Fruit fly (Drosophila melanogaster) whole organism, embryonic: Measurements from ENCODE around the gene CG14691.

Experiments used
- Abd-B ChIP-seq: fragments of 200-800 bp; sonication (Bioruptor generic); optimal IDR thresholded peaks from 2 replicates; lab custom pipeline; 2018; ENCODE audit warnings: missing biosample characterization, mild to moderate bottlenecking, missing genetic modification characterization, moderate library complexity
- Adf1 ChIP-seq: fragments of 200-800 bp; sonication (Bioruptor generic); IDR thresholded peaks from 2 replicates; pipeline ENCODE4 v1.3.6; 2022; ENCODE audit warnings: missing biosample characterization, missing genetic modification characterization
- Aef1 ChIP-seq: fragments of 200-800 bp; sonication (Bioruptor generic); IDR thresholded peaks from 3 replicates; pipeline ENCODE4 v1.3.6; 2022; ENCODE audit warnings: missing biosample characterization, missing genetic modification characterization
- CG10654 ChIP-seq: fragments of 200-800 bp; sonication (Bioruptor generic); optimal IDR thresholded peaks from 2 replicates; lab custom pipeline; 2016; ENCODE audit warnings: missing biosample characterization, missing genetic modification characterization
- CG11093 ChIP-seq: fragments of 200-800 bp; sonication (Bioruptor generic); IDR thresholded peaks from 3 replicates; pipeline ENCODE4 v1.3.6; 2022; ENCODE audit warnings: missing biosample characterization, missing genetic modification characterization
- CG12071 ChIP-seq: fragments of 200-800 bp; sonication (Bioruptor generic); optimal IDR thresholded peaks from 3 replicates; lab custom pipeline; 2018; ENCODE audit warnings: missing biosample characterization, mild to moderate bottlenecking, missing genetic modification characterization
- CG12236 ChIP-seq: fragments of 200-800 bp; sonication (Bioruptor generic); optimal IDR thresholded peaks from 2 replicates; lab custom pipeline; 2016; ENCODE audit warnings: missing biosample characterization, missing genetic modification characterization
- CG13123 ChIP-seq: fragments of 200-800 bp; sonication (Bioruptor generic); optimal IDR thresholded peaks from 2 replicates; lab custom pipeline; 2016; ENCODE audit warnings: missing biosample characterization, missing genetic modification characterization
- CG16779 ChIP-seq: fragments of 200-800 bp; sonication (Bioruptor generic); IDR thresholded peaks from 2 replicates; pipeline ENCODE4 v1.3.6; 2022; ENCODE audit warnings: missing biosample characterization, missing genetic modification characterization
- CG17359 ChIP-seq: fragments of 200-800 bp; sonication (Bioruptor generic); optimal IDR thresholded peaks from 3 replicates; lab custom pipeline; 2018; ENCODE audit warnings: missing biosample characterization, mild to moderate bottlenecking, missing genetic modification characterization, moderate library complexity
- CG17912 ChIP-seq: fragments of 200-800 bp; sonication (Bioruptor generic); optimal IDR thresholded peaks from 2 replicates; lab custom pipeline; 2018; ENCODE audit warnings: missing biosample characterization, mild to moderate bottlenecking, missing genetic modification characterization
- CG2116 ChIP-seq: fragments of 200-800 bp; sonication (Bioruptor generic); optimal IDR thresholded peaks from 3 replicates; lab custom pipeline; 2018; ENCODE audit warnings: missing biosample characterization, mild to moderate bottlenecking, missing genetic modification characterization
- CG2129 ChIP-seq: fragments of 200-800 bp; sonication (Bioruptor generic); IDR thresholded peaks from 2 replicates; pipeline ENCODE4 v1.3.6; 2022; ENCODE audit warnings: missing biosample characterization, missing genetic modification characterization; ENCODE audit not compliant: partially characterized antibody
- CG3847 ChIP-seq: fragments of 200-800 bp; sonication (Bioruptor generic); IDR thresholded peaks from 2 replicates; pipeline ENCODE4 v1.3.6; 2022; ENCODE audit warnings: missing biosample characterization, missing genetic modification characterization
- CG42726 ChIP-seq: fragments of 200-800 bp; sonication (Bioruptor generic); IDR thresholded peaks from 2 replicates; pipeline ENCODE4 v1.3.6; 2022; ENCODE audit warnings: missing biosample characterization, missing genetic modification characterization; ENCODE audit not compliant: partially characterized antibody
- CG6813 ChIP-seq: fragments of 200-800 bp; sonication (Bioruptor generic); optimal IDR thresholded peaks from 2 replicates; lab custom pipeline; 2017; ENCODE audit warnings: missing biosample characterization, missing genetic modification characterization, mild to moderate bottlenecking, moderate library complexity, missing genetic modification reagents
- CG7928 ChIP-seq: fragments of 200-800 bp; sonication (Bioruptor generic); optimal IDR thresholded peaks from 2 replicates; lab custom pipeline; 2017; ENCODE audit warnings: missing biosample characterization, mild to moderate bottlenecking, missing genetic modification characterization
- CG8765 ChIP-seq: fragments of 200-800 bp; sonication (Bioruptor generic); IDR thresholded peaks from 2 replicates; pipeline ENCODE4 v1.3.6; 2022; ENCODE audit warnings: missing biosample characterization, missing genetic modification characterization
- CG9437 ChIP-seq: fragments of 200-800 bp; sonication (Bioruptor generic); optimal IDR thresholded peaks from 2 replicates; lab custom pipeline; 2018; ENCODE audit warnings: missing biosample characterization, mild to moderate bottlenecking, missing genetic modification characterization
- D19A ChIP-seq: fragments of 200-800 bp; optimal IDR thresholded peaks from 3 replicates; lab custom pipeline; 2019; ENCODE audit warnings: missing biosample characterization, mild to moderate bottlenecking, missing genetic modification characterization, moderate library complexity
- Dp ChIP-seq: fragments of 200-800 bp; sonication (Bioruptor generic); optimal IDR thresholded peaks from 2 replicates; lab custom pipeline; 2018; ENCODE audit warnings: missing biosample characterization, mild to moderate bottlenecking, missing genetic modification characterization, moderate library complexity
- GATAe ChIP-seq: fragments of 200-800 bp; sonication (Bioruptor generic); conservative IDR thresholded peaks from 2 replicates; pipeline ENCODE4 v1.3.6; 2022; ENCODE audit warnings: missing biosample characterization, missing genetic modification characterization
- Gsc ChIP-seq: fragments of 200-800 bp; sonication (Bioruptor generic); IDR thresholded peaks from 2 replicates; pipeline ENCODE4 v1.3.6; 2022; ENCODE audit warnings: missing biosample characterization, missing genetic modification characterization
- Med ChIP-seq: fragments of 200-800 bp; sonication (Bioruptor generic); peaks from one replicate; lab custom pipeline; 2016; ENCODE audit warnings: missing biosample characterization, missing genetic modification characterization, mild to moderate bottlenecking, inconsistent platforms, moderate library complexity
- NC2α ChIP-seq: fragments of 200-800 bp; sonication (Bioruptor generic); optimal IDR thresholded peaks from 2 replicates; lab custom pipeline; 2016; ENCODE audit warnings: missing biosample characterization, missing genetic modification characterization
- Ptx1 ChIP-seq: fragments of 200-800 bp; sonication (Bioruptor generic); IDR thresholded peaks from 2 replicates; pipeline ENCODE4 v1.3.6; 2022; ENCODE audit warnings: missing biosample characterization, missing genetic modification characterization
- Sox102F ChIP-seq: fragments of 200-800 bp; sonication (Bioruptor generic); optimal IDR thresholded peaks from 2 replicates; lab custom pipeline; 2018; ENCODE audit warnings: missing biosample characterization, mild to moderate bottlenecking, missing genetic modification characterization, moderate library complexity
- Usf ChIP-seq: fragments of 200-800 bp; sonication (Bioruptor generic); optimal IDR thresholded peaks from 2 replicates; lab custom pipeline; 2017; ENCODE audit warnings: missing genotype, missing biosample characterization, missing genetic modification characterization
- YL-1 ChIP-seq: fragments of 200-800 bp; sonication (Bioruptor generic); optimal IDR thresholded peaks from 3 replicates; lab custom pipeline; 2017; ENCODE audit warnings: missing biosample characterization, mild to moderate bottlenecking, missing genetic modification characterization
- ac ChIP-seq: fragments of 200-800 bp; sonication (Bioruptor generic); optimal IDR thresholded peaks from 3 replicates; lab custom pipeline; 2017; ENCODE audit warnings: missing biosample characterization, mild to moderate bottlenecking, missing genetic modification characterization
- al ChIP-seq: fragments of 200-800 bp; sonication (Bioruptor generic); IDR thresholded peaks from 2 replicates; pipeline ENCODE4 v1.3.6; 2022; ENCODE audit warnings: missing biosample characterization, missing genetic modification characterization
- ara ChIP-seq: fragments of 200-800 bp; sonication (Bioruptor generic); IDR thresholded peaks from 2 replicates; pipeline ENCODE4 v1.3.6; 2022; ENCODE audit warnings: missing biosample characterization, missing genetic modification characterization
- ci ChIP-seq: fragments of 200-800 bp; sonication (Bioruptor generic); IDR thresholded peaks from 3 replicates; pipeline ENCODE4 v1.3.6; 2022; ENCODE audit warnings: missing biosample characterization, missing genetic modification characterization
- corto ChIP-seq: fragments of 200-800 bp; sonication (Bioruptor generic); optimal IDR thresholded peaks from 2 replicates; lab custom pipeline; 2016; ENCODE audit warnings: missing biosample characterization, mild to moderate bottlenecking, missing genetic modification characterization, moderate library complexity
- en ChIP-seq: fragments of 200-800 bp; sonication (Bioruptor generic); optimal IDR thresholded peaks from 2 replicates; lab custom pipeline; 2016; ENCODE audit warnings: missing biosample characterization, missing genetic modification characterization
- ewg ChIP-seq: fragments of 200-800 bp; sonication (Bioruptor generic); optimal IDR thresholded peaks from 3 replicates; lab custom pipeline; 2017; ENCODE audit warnings: mild to moderate bottlenecking, missing biosample characterization, missing genetic modification reagents, missing genetic modification characterization
- fd96Cb ChIP-seq: fragments of 200-800 bp; sonication (Bioruptor generic); optimal IDR thresholded peaks from 2 replicates; lab custom pipeline; 2018; ENCODE audit warnings: missing biosample characterization, mild to moderate bottlenecking, missing genetic modification characterization, moderate library complexity
- gce ChIP-seq: fragments of 200-800 bp; sonication (Bioruptor generic); IDR thresholded peaks from 3 replicates; pipeline ENCODE4 v1.3.6; 2022; ENCODE audit warnings: missing biosample characterization, missing genetic modification characterization
- hth ChIP-seq: fragments of >200 bp; optimal IDR thresholded peaks from 2 replicates; lab custom pipeline; 2017; ENCODE audit warnings: inconsistent platforms
- kni ChIP-seq: fragments of 200-800 bp; sonication (Bioruptor generic); optimal IDR thresholded peaks from 3 replicates; lab custom pipeline; 2017; ENCODE audit warnings: mild to moderate bottlenecking, missing biosample characterization, missing genetic modification reagents, missing genetic modification characterization
- mirr ChIP-seq: fragments of 200-800 bp; sonication (Bioruptor generic); optimal IDR thresholded peaks from 3 replicates; lab custom pipeline; 2018; ENCODE audit warnings: missing biosample characterization, mild to moderate bottlenecking, missing genetic modification characterization
- oc ChIP-seq: fragments of 200-800 bp; sonication (Bioruptor generic); optimal IDR thresholded peaks from 2 replicates; lab custom pipeline; 2018; ENCODE audit warnings: missing biosample characterization, mild to moderate bottlenecking, missing genetic modification characterization, moderate library complexity
- rib ChIP-seq: fragments of 200-800 bp; sonication (Bioruptor generic); IDR thresholded peaks from 2 replicates; pipeline ENCODE4 v1.3.6; 2022; ENCODE audit warnings: missing biosample characterization, missing genetic modification characterization
- run ChIP-seq: fragments of 200-800 bp; sonication (Bioruptor generic); optimal IDR thresholded peaks from 3 replicates; lab custom pipeline; 2018; ENCODE audit warnings: missing biosample characterization, mild to moderate bottlenecking, missing genetic modification characterization
- sens ChIP-seq: fragments of 200-800 bp; sonication (Bioruptor generic); peaks from one replicate; lab custom pipeline; 2016; ENCODE audit warnings: missing biosample characterization, missing genetic modification characterization
- shn ChIP-seq: fragments of 200-800 bp; sonication (Bioruptor generic); optimal IDR thresholded peaks from 3 replicates; lab custom pipeline; 2016; ENCODE audit warnings: missing biosample characterization, missing genetic modification characterization
- slou ChIP-seq: fragments of 200-800 bp; sonication (Bioruptor generic); optimal IDR thresholded peaks from 3 replicates; lab custom pipeline; 2016; ENCODE audit warnings: missing biosample characterization, missing genetic modification characterization
- ttk ChIP-seq: fragments of 200-800 bp; sonication (Bioruptor generic); IDR thresholded peaks from 2 replicates; pipeline ENCODE4 v2.1.2; 2022; ENCODE audit warnings: missing biosample characterization, missing genetic modification characterization
- vfl ChIP-seq: fragments of 200-800 bp; sonication (Bioruptor generic); optimal IDR thresholded peaks from 2 replicates; lab custom pipeline; 2016; ENCODE audit warnings: missing biosample characterization, missing genetic modification characterization
- wek ChIP-seq: fragments of 200-800 bp; sonication (Bioruptor generic); optimal IDR thresholded peaks from 3 replicates; lab custom pipeline; 2018; ENCODE audit warnings: missing biosample characterization, mild to moderate bottlenecking, missing genetic modification characterization, moderate library complexity

The CG14691 gene

DNA sequence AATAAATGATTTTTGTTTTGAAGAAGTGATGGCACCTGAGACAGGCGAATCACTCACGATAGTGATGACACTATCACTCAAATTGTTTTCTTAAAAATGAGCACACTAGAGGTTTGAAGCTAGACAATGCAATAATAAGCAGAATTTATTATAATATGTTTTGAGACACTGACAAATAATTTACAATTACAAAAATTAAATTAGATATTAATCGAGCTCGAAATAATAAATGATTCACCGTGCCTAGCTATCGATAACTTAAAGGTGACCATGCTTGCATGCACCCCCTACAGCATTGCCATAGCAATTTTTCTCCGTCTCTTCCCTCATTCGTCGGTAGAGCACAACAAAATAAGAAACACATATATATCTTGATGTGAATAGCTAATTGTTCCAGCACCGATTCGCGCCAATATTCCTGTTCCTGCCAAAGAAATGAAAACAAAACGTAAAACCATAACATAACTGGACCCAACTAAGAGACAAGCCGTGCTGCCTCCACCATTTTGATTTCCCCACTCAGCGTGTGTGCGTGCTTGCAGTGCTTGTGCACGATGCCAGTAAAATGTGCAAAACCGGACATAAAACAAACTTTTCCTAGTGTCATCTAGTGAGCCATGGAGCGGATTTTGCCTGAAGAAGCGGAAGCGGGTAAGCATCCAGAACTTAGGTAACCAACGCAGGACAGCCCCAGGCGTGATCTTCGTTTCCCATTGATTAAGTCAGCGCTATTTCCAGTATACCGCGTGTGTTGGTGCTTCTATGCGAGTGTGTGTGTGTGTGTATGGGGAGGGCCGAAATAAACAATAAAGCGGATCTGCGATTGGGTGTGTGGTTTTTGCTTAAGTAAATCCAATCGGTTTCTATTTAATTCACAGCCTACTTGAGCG is 5.8 kb upstream of the CG14691 start, which contains the start of the genes MED7 and Cap-H2:
Gene MED7 (minus strand): TSS at position 67 of the 890 bp plus-strand sequence.
Gene Cap-H2 (plus strand): TSS at position 345 of the 890 bp plus-strand sequence.
- TF ChIP-seq wek = no peak
- TF ChIP-seq GATAe (GFP tag; lab: Robert Waterston, UW) = no peak
- no peak for TF ChIP-seq kni (GFP tag; lab: Kevin White, UChicago)
- no peak for TF ChIP-seq Sox102F (GFP tag; lab: Kevin White, UChicago)
- peak; percentile 92 for TF ChIP-seq CG3847
- TF ChIP-seq run (tag; lab: Kevin White, UChicago) = no peak
- TF ChIP-seq ac = no peak
- TF ChIP-seq rib (GFP tag; lab: Robert Waterston, UW) = peak; percentile 80; the same call in 1 of the 2 replicates
- TF ChIP-seq CG9437 (GFP tag; lab: Kevin White, UChicago) = peak; percentile 43
- peak; percentile 61 for TF ChIP-seq Adf1 (GFP tag; lab: Robert Waterston, UW)
- peak; percentile 73 for TF ChIP-seq shn
- TF ChIP-seq CG8765 (GFP tag; lab: Robert Waterston, UW) = peak; percentile 72
- TF ChIP-seq CG12071 = no peak
- TF ChIP-seq CG2129 = peak; percentile 99
- TF ChIP-seq Gsc = no peak
- TF ChIP-seq corto (GFP tag; lab: Kevin White, UChicago) = peak; percentile 58
- TF ChIP-seq ara (GFP tag; lab: Robert Waterston, UW) = peak; percentile 73
- TF ChIP-seq ci (GFP tag; lab: Robert Waterston, UW) = peak; percentile 77
- TF ChIP-seq CG2116 (GFP tag; lab: Kevin White, UChicago) = peak; percentile 95
- TF ChIP-seq Dp (GFP tag; lab: Kevin White, UChicago) = peak; percentile 14
- TF ChIP-seq fd96Cb (tag; lab: Kevin White, UChicago) = peak; percentile 67
- no peak for TF ChIP-seq CG17912 (GFP tag; lab: Kevin White, UChicago)
- TF ChIP-seq Ptx1 (GFP tag; lab: Robert Waterston, UW) = peak; percentile 89
- TF ChIP-seq Aef1 (GFP tag; lab: Robert Waterston, UW) = peak; percentile 77
- TF ChIP-seq CG13123 (GFP tag; lab: Kevin White, UChicago) = peak; percentile 78
- peak; percentile 97 for TF ChIP-seq sens (GFP tag; lab: Kevin White, UChicago)
- TF ChIP-seq vfl (GFP tag; lab: Kevin White, UChicago) = peak; percentile 86
- peak; percentile 44 for TF ChIP-seq CG12236 (GFP tag; lab: Kevin White, UChicago)
- TF ChIP-seq ttk (GFP tag; lab: Robert Waterston, UW) = peak; percentile 88
- 0 out of 2 replicates have a peak, but pooled peaks have one; percentile 59 for TF ChIP-seq CG16779
- TF ChIP-seq CG6813 (GFP tag; lab: Kevin White, UChicago) = peak; percentile 2
- TF ChIP-seq NC2α (GFP tag; lab: Kevin White, UChicago) = peak; percentile 8
- TF ChIP-seq CG17359 (tag; lab: Kevin White, UChicago) = no peak
- peak; percentile 85 for TF ChIP-seq CG10654
- peak; percentile 84 for TF ChIP-seq Abd-B (GFP tag; lab: Kevin White, UChicago)
- peak; percentile 81 for TF ChIP-seq YL-1 (GFP tag; lab: Kevin White, UChicago)
- TF ChIP-seq gce = no peak
- TF ChIP-seq CG11093 = peak; percentile 74
- TF ChIP-seq Usf (GFP tag; lab: Kevin White, UChicago) = peak; percentile 57
- peak; percentile 82 for TF ChIP-seq al (GFP tag; lab: Robert Waterston, UW)
- no peak for TF ChIP-seq hth
- no peak for TF ChIP-seq oc (tag; lab: Kevin White, UChicago)
- no peak for TF ChIP-seq D19A
- TF ChIP-seq mirr (GFP tag; lab: Kevin White, UChicago) = no peak
- peak; percentile 59 for TF ChIP-seq ewg
- peak; percentile 93 for TF ChIP-seq CG42726 (GFP tag; lab: Robert Waterston, UW)
- peak; percentile 65 for TF ChIP-seq slou (GFP tag; lab: Kevin White, UChicago)
- no peak for TF ChIP-seq en (GFP tag; lab: Kevin White, UChicago)
- peak; percentile 98 for TF ChIP-seq Med (GFP tag; lab: Kevin White, UChicago)
- TF ChIP-seq CG7928 (GFP tag; lab: Kevin White, UChicago) = peak; percentile 18
